Fruit fly (Drosophila melanogaster): ENCODE data around the gene CG4133.
A peak's percentile ranks its signal among the peaks of the same experiment; 100 is the strongest.

Gene CG4133

dm6 chr2L:472829-473228, 17.5 kb downstream of the CG4133 start, which contains the start of gene MED15:
Gene MED15 (plus strand): TSS chr2L:473013.
- TF ChIP-seq psq (optimal IDR thresholded peaks at IDR 0.05) = no peak
- TF ChIP-seq h (optimal IDR thresholded peaks at IDR 0.05) = no peak
- TF ChIP-seq ttk (optimal IDR thresholded peaks at IDR 0.05) = no peak
- TF ChIP-seq insv (optimal IDR thresholded peaks at IDR 0.05) = no peak
- TF ChIP-seq Sin3A (optimal IDR thresholded peaks at IDR 0.05) = no peak
- no peak for TF ChIP-seq Myc (optimal IDR thresholded peaks at IDR 0.05)

dm6 chr2L:475920-476319, 20.6 kb downstream of the CG4133 start, which contains the start of gene ush:
Gene ush (plus strand): TSS chr2L:476220.
- no peak for TF ChIP-seq insv (optimal IDR thresholded peaks at IDR 0.05)
- TF ChIP-seq psq (optimal IDR thresholded peaks at IDR 0.05) = no peak
- TF ChIP-seq Sin3A (optimal IDR thresholded peaks at IDR 0.05) = no peak
- no peak for TF ChIP-seq h (optimal IDR thresholded peaks at IDR 0.05)
- TF ChIP-seq Myc (optimal IDR thresholded peaks at IDR 0.05) = no peak
- no peak for TF ChIP-seq ttk (optimal IDR thresholded peaks at IDR 0.05)

- TF ChIP-seq ttk (optimal IDR thresholded peaks at IDR 0.05) (peak; percentile 77), psq (optimal IDR thresholded peaks at IDR 0.05) (no peak), Myc (optimal IDR thresholded peaks at IDR 0.05) (no peak)
Observed at dm6 chr2L:478173-478572, 22.8 kb downstream of the CG4133 start.

- TF ChIP-seq insv (optimal IDR thresholded peaks at IDR 0.05) (no peak), Sin3A (optimal IDR thresholded peaks at IDR 0.05) (no peak), h (optimal IDR thresholded peaks at IDR 0.05) (no peak), psq (optimal IDR thresholded peaks at IDR 0.05) (no peak), Myc (optimal IDR thresholded peaks at IDR 0.05) (no peak), ttk (optimal IDR thresholded peaks at IDR 0.05) (no peak)
Observed at dm6 chr2L:478749-479482, 23.6 kb downstream of the CG4133 start.

dm6 chr2L:479483-480195, 24.3 kb downstream of the CG4133 start, which contains the start of gene cbt:
Gene cbt (minus strand): TSS chr2L:479688.
- TF ChIP-seq insv (optimal IDR thresholded peaks at IDR 0.05) = no peak
- TF ChIP-seq Sin3A (optimal IDR thresholded peaks at IDR 0.05) = no peak
- no peak for TF ChIP-seq Myc (optimal IDR thresholded peaks at IDR 0.05)
- TF ChIP-seq h (optimal IDR thresholded peaks at IDR 0.05) = no peak
- no peak for TF ChIP-seq ttk (optimal IDR thresholded peaks at IDR 0.05)
- no peak for TF ChIP-seq psq (optimal IDR thresholded peaks at IDR 0.05)

- TF ChIP-seq ttk (optimal IDR thresholded peaks at IDR 0.05) (no peak), insv (optimal IDR thresholded peaks at IDR 0.05) (no peak), psq (optimal IDR thresholded peaks at IDR 0.05) (no peak), Sin3A (optimal IDR thresholded peaks at IDR 0.05) (no peak), h (optimal IDR thresholded peaks at IDR 0.05) (no peak), Myc (optimal IDR thresholded peaks at IDR 0.05) (no peak)
Observed at dm6 chr2L:480196-480511, 24.8 kb downstream of the CG4133 start.

dm6 chr2L:480638-481399, 25.5 kb downstream of the CG4133 start:
- TF ChIP-seq ttk (optimal IDR thresholded peaks at IDR 0.05) (no peak), psq (optimal IDR thresholded peaks at IDR 0.05) (no peak), h (optimal IDR thresholded peaks at IDR 0.05) (no peak), Myc (optimal IDR thresholded peaks at IDR 0.05) (no peak), Sin3A (optimal IDR thresholded peaks at IDR 0.05) (no peak), insv (optimal IDR thresholded peaks at IDR 0.05) (no peak)

- no peak for TF ChIP-seq psq (optimal IDR thresholded peaks at IDR 0.05)
- TF ChIP-seq insv (optimal IDR thresholded peaks at IDR 0.05) = no peak
- no peak for TF ChIP-seq ttk (optimal IDR thresholded peaks at IDR 0.05)
- TF ChIP-seq Myc (optimal IDR thresholded peaks at IDR 0.05) = no peak
- TF ChIP-seq h (optimal IDR thresholded peaks at IDR 0.05) = no peak
- TF ChIP-seq Sin3A (optimal IDR thresholded peaks at IDR 0.05) = no peak
Observed at dm6 chr2L:481400-481756, 26.0 kb downstream of the CG4133 start.

- TF ChIP-seq Sin3A (optimal IDR thresholded peaks at IDR 0.05) (no peak), Myc (optimal IDR thresholded peaks at IDR 0.05) (no peak), h (optimal IDR thresholded peaks at IDR 0.05) (no peak), insv (optimal IDR thresholded peaks at IDR 0.05) (no peak), psq (optimal IDR thresholded peaks at IDR 0.05) (no peak), ttk (optimal IDR thresholded peaks at IDR 0.05) (no peak)
Observed at dm6 chr2L:481757-482450, 26.6 kb downstream of the CG4133 start.

- TF ChIP-seq insv (optimal IDR thresholded peaks at IDR 0.05) (no peak), ttk (optimal IDR thresholded peaks at IDR 0.05) (no peak), h (optimal IDR thresholded peaks at IDR 0.05) (no peak), Sin3A (optimal IDR thresholded peaks at IDR 0.05) (no peak), psq (optimal IDR thresholded peaks at IDR 0.05) (no peak), Myc (optimal IDR thresholded peaks at IDR 0.05) (no peak)
Observed at dm6 chr2L:482451-482844, 27.1 kb downstream of the CG4133 start.

- TF ChIP-seq Myc (optimal IDR thresholded peaks at IDR 0.05) = no peak
- no peak for TF ChIP-seq insv (optimal IDR thresholded peaks at IDR 0.05)
- no peak for TF ChIP-seq psq (optimal IDR thresholded peaks at IDR 0.05)
- no peak for TF ChIP-seq h (optimal IDR thresholded peaks at IDR 0.05)
- no peak for TF ChIP-seq ttk (optimal IDR thresholded peaks at IDR 0.05)
- no peak for TF ChIP-seq Sin3A (optimal IDR thresholded peaks at IDR 0.05)
Observed at dm6 chr2L:483347-484280, 28.3 kb downstream of the CG4133 start.
